Worm (Caenorhabditis elegans) whole organism, L3 larva: ENCODE results near the gene ZK470.1.
"Not testable (repeated sequence)": the region's sequence is repeated elsewhere in the genome, so short reads cannot be mapped to it uniquely, and the experiment has no call there.

Experiments
- R02D3.7 ChIP-seq: fragments of 150-350 bp; optimal IDR thresholded peaks from 2 replicates; lab custom pipeline; 2014; ENCODE audit warnings: missing biosample characterization, missing genetic modification characterization
- ZK546.5 ChIP-seq: sonication (generic microtip); optimal IDR thresholded peaks from 2 replicates; lab custom pipeline; 2017; ENCODE audit warnings: missing biosample characterization, missing genetic modification characterization
- aly-2 ChIP-seq: fragments of 150-350 bp; optimal IDR thresholded peaks from 2 replicates; lab custom pipeline; 2014; ENCODE audit warnings: missing biosample characterization, missing genetic modification characterization
- ama-1 ChIP-seq: fragments of 150-350 bp; optimal IDR thresholded peaks from 2 replicates; lab custom pipeline; 2018
- ceh-16 ChIP-seq: sonication (generic microtip); optimal IDR thresholded peaks from 2 replicates; lab custom pipeline; 2017; ENCODE audit warnings: missing biosample characterization, missing genetic modification characterization
- ceh-28 ChIP-seq: fragments of 150-350 bp; optimal IDR thresholded peaks from 2 replicates; lab custom pipeline; 2014; ENCODE audit warnings: missing biosample characterization, missing genetic modification reagents, missing genetic modification characterization
- ceh-9 ChIP-seq: sonication (generic microtip); optimal IDR thresholded peaks from 2 replicates; lab custom pipeline; 2018; ENCODE audit warnings: missing biosample characterization, missing genetic modification characterization
- daf-12 ChIP-seq: fragments of 150-350 bp; optimal IDR thresholded peaks from 2 replicates; lab custom pipeline; 2014; ENCODE audit warnings: missing biosample characterization, missing genetic modification reagents, missing genetic modification characterization
- egl-27 ChIP-seq: sonication (generic microtip); optimal IDR thresholded peaks from 4 replicates; lab custom pipeline; 2017; ENCODE audit warnings: missing biosample characterization, missing genetic modification reagents, missing genetic modification characterization
- egl-5 ChIP-seq: fragments of 150-350 bp; optimal IDR thresholded peaks from 2 replicates; lab custom pipeline; 2017; ENCODE audit warnings: missing biosample characterization, missing genetic modification reagents, missing genetic modification characterization, inconsistent platforms
- elt-1 ChIP-seq: fragments of 150-350 bp; optimal IDR thresholded peaks from 2 replicates; lab custom pipeline; 2014; ENCODE audit warnings: missing biosample characterization, missing genetic modification characterization
- elt-2 ChIP-seq: sonication (generic microtip); optimal IDR thresholded peaks from 2 replicates; lab custom pipeline; 2016; ENCODE audit warnings: missing genetic modification reagents, mild to moderate bottlenecking, missing genetic modification characterization, missing compliant biosample characterization
- eor-1 ChIP-seq, 2 experiments: fragments of 150-350 bp; optimal IDR thresholded peaks; 2 replicates each; lab custom pipeline; 2014 to 2018; ENCODE audit warnings: missing biosample characterization in 2 of 2, missing genetic modification characterization in 2 of 2
- fkh-2 ChIP-seq: fragments of 150-350 bp; optimal IDR thresholded peaks from 2 replicates; lab custom pipeline; 2014; ENCODE audit warnings: missing biosample characterization, missing genetic modification reagents, missing genetic modification characterization
- fos-1 ChIP-seq: fragments of 150-350 bp; optimal IDR thresholded peaks from 2 replicates; lab custom pipeline; 2014; ENCODE audit warnings: missing biosample characterization, missing genetic modification characterization
- hmg-11 ChIP-seq: sonication (generic microtip); optimal IDR thresholded peaks from 2 replicates; lab custom pipeline; 2016; ENCODE audit warnings: missing genetic modification characterization, missing compliant biosample characterization
- jun-1 ChIP-seq: fragments of 150-350 bp; optimal IDR thresholded peaks from 2 replicates; lab custom pipeline; 2014; ENCODE audit warnings: missing biosample characterization, missing genetic modification reagents, missing genetic modification characterization
- lin-15B ChIP-seq: fragments of 150-350 bp; optimal IDR thresholded peaks from 2 replicates; lab custom pipeline; 2014; ENCODE audit warnings: missing biosample characterization, missing genetic modification characterization
- lsy-12 ChIP-seq: sonication (generic microtip); optimal IDR thresholded peaks from 2 replicates; lab custom pipeline; 2016; ENCODE audit warnings: mild to moderate bottlenecking, missing genetic modification characterization, missing compliant biosample characterization
- mdl-1 ChIP-seq: fragments of 150-350 bp; optimal IDR thresholded peaks from 2 replicates; lab custom pipeline; 2014; ENCODE audit warnings: missing biosample characterization, missing genetic modification characterization
- nfya-1 ChIP-seq: sonication (generic microtip); optimal IDR thresholded peaks from 2 replicates; lab custom pipeline; 2017; ENCODE audit warnings: missing genetic modification characterization, mild to moderate bottlenecking, missing compliant biosample characterization, antibody characterized with exemption, moderate library complexity; ENCODE audit not compliant: insufficient read depth
- nhr-11 ChIP-seq: fragments of 150-350 bp; optimal IDR thresholded peaks from 2 replicates; lab custom pipeline; 2014; ENCODE audit warnings: missing biosample characterization, missing genetic modification characterization
- nhr-23 ChIP-seq: fragments of 150-350 bp; optimal IDR thresholded peaks from 2 replicates; lab custom pipeline; 2014; ENCODE audit warnings: missing biosample characterization, missing genetic modification reagents, missing genetic modification characterization
- nhr-28 ChIP-seq: fragments of 150-350 bp; optimal IDR thresholded peaks from 2 replicates; lab custom pipeline; 2014; ENCODE audit warnings: missing biosample characterization, missing genetic modification characterization
- nhr-43 ChIP-seq: sonication (generic microtip); optimal IDR thresholded peaks from 2 replicates; lab custom pipeline; 2016; ENCODE audit warnings: mild to moderate bottlenecking, missing genetic modification characterization, missing compliant biosample characterization; ENCODE audit not compliant: poor library complexity, severe bottlenecking
- pha-4 ChIP-seq: fragments of 150-350 bp; optimal IDR thresholded peaks from 2 replicates; lab custom pipeline; 2014; ENCODE audit warnings: missing biosample characterization, missing genetic modification reagents, missing genetic modification characterization
- pqm-1 ChIP-seq: fragments of 150-350 bp; optimal IDR thresholded peaks from 2 replicates; lab custom pipeline; 2017; ENCODE audit warnings: missing biosample characterization, missing genetic modification characterization, inconsistent platforms
- snpc-4 ChIP-seq: fragments of 150-350 bp; optimal IDR thresholded peaks from 2 replicates; lab custom pipeline; 2014; ENCODE audit warnings: missing biosample characterization, missing genetic modification characterization
- tbx-2 ChIP-seq: sonication (generic microtip); optimal IDR thresholded peaks from 2 replicates; lab custom pipeline; 2016; ENCODE audit warnings: mild to moderate bottlenecking, missing genetic modification characterization, missing compliant biosample characterization
- unc-39 ChIP-seq: sonication (generic microtip); optimal IDR thresholded peaks from 4 replicates; lab custom pipeline; 2017; ENCODE audit warnings: missing biosample characterization, missing genetic modification characterization
- ztf-11 ChIP-seq: fragments of 150-350 bp; optimal IDR thresholded peaks from 2 replicates; lab custom pipeline; 2014; ENCODE audit warnings: missing biosample characterization, missing genetic modification characterization
- ztf-4 ChIP-seq: fragments of 150-350 bp; optimal IDR thresholded peaks from 2 replicates; lab custom pipeline; 2014; ENCODE audit warnings: missing biosample characterization, missing genetic modification characterization

ZK470.1 gene

ce11 chrX:4192235-4192634 is 28.7 kb downstream of the ZK470.1 start:
- TF ChIP-seq egl-27 (tag; lab: Kevin White, UChicago) (no peak), egl-5 (tag; lab: Kevin White, UChicago) (no peak), fos-1 (no peak), pqm-1 (no peak), mdl-1 (no peak), lin-15B (tag; lab: Kevin White, UChicago) (no peak), nfya-1 (no peak), lsy-12 (tag; lab: Kevin White, UChicago) (no peak), elt-1 (tag; lab: Kevin White, UChicago) (no peak), unc-39 (tag; lab: Kevin White, UChicago) (no peak), ama-1 (lab: Kevin White, UChicago) (no peak), nhr-23 (tag; lab: Kevin White, UChicago) (no peak), fkh-2 (tag; lab: Kevin White, UChicago) (no peak), hmg-11 (tag; lab: Kevin White, UChicago) (no peak), daf-12 (no peak), pha-4 (no peak), ceh-16 (tag; lab: Kevin White, UChicago) (no peak), R02D3.7 (no peak), tbx-2 (tag; lab: Kevin White, UChicago) (no peak), snpc-4 (no peak)

ce11 chrX:4193080-4193479 is 29.6 kb downstream of the ZK470.1 start:
- TF ChIP-seq elt-2 (tag; lab: Kevin White, UChicago) = peak; percentile 39
- no peak for TF ChIP-seq pha-4
- TF ChIP-seq tbx-2 (tag; lab: Kevin White, UChicago) = no peak
- TF ChIP-seq aly-2 (tag; lab: Kevin White, UChicago) = peak; percentile 43
- no peak for TF ChIP-seq nhr-11 (tag; lab: Kevin White, UChicago)
- TF ChIP-seq nhr-23 (tag; lab: Kevin White, UChicago) = peak; percentile 20
- TF ChIP-seq nhr-43 (tag; lab: Kevin White, UChicago) = peak; percentile 71

ce11 chrX:4196431-4196830 is 32.9 kb downstream of the ZK470.1 start, which contains the start of gene F20B6.4:
TSS of gene F20B6.4 (minus strand) at chrX:4196531.
- TF ChIP-seq R02D3.7 (no peak), elt-1 (tag; lab: Kevin White, UChicago) (no peak), ztf-11 (tag; lab: Kevin White, UChicago) (no peak), nhr-28 (no peak), ceh-28 (no peak), ama-1 (lab: Kevin White, UChicago) (no peak), fos-1 (no peak), jun-1 (no peak), tbx-2 (tag; lab: Kevin White, UChicago) (no peak), eor-1 (tag; optimal IDR thresholded peaks at IDR 0.05; lab: Kevin White, UChicago) (no peak), ztf-4 (tag; lab: Kevin White, UChicago) (no peak), ceh-9 (tag; lab: Kevin White, UChicago) (no peak)

- not testable (repeated sequence) for TF ChIP-seq eor-1 (tag; optimal IDR thresholded peaks at IDR 0.05; lab: Kevin White, UChicago); unc-39 (tag; lab: Kevin White, UChicago); fkh-2 (tag; lab: Kevin White, UChicago)
Observed at ce11 chrX:4199829-4200228, 36.3 kb downstream of the ZK470.1 start, which contains the start of gene F20B6.5. TSS of gene F20B6.5 (minus strand) at chrX:4199929.

ce11 chrX:4202114-4202513 is 38.6 kb downstream of the ZK470.1 start, which contains the start of gene F20B6.6:
TSS of gene F20B6.6 (minus strand) at chrX:4202214.
- TF ChIP-seq hmg-11 (tag; lab: Kevin White, UChicago); ZK546.5; mdl-1: not testable (repeated sequence)

- TF ChIP-seq nhr-23 (tag; lab: Kevin White, UChicago); eor-1 (tag; optimal IDR thresholded peaks at IDR 0.05; lab: Kevin White, UChicago); mdl-1: not testable (repeated sequence)
Observed at ce11 chrX:4207385-4207784, 43.9 kb downstream of the ZK470.1 start, which contains the start of gene F20B6.9. TSS of gene F20B6.9 (minus strand) at chrX:4207485.
